Fruit fly (Drosophila melanogaster): Measurements from ENCODE around the gene Spn.

Spn gene

dm6 chr3L:2536969-2537600 is 17.0 kb downstream of the Spn start (continued):
- TF ChIP-seq ATbp (GFP tag; optimal IDR thresholded peaks at IDR 0.05) (peak; percentile 93), CG4360 (GFP tag; IDR thresholded peaks at IDR 0.05) (peak; percentile 61), fru (optimal IDR thresholded peaks at IDR 0.05) (no peak), CG6854 (GFP tag; optimal IDR thresholded peaks at IDR 0.05) (peak; percentile 80), CG10274 (GFP tag; optimal IDR thresholded peaks at IDR 0.05) (peak; percentile 98), H15 (GFP tag; IDR thresholded peaks at IDR 0.05) (0 out of 3 replicates have a peak, but pooled peaks have one; percentile 15), CG16815 (GFP tag; optimal IDR thresholded peaks at IDR 0.05) (no peak), CG15479 (GFP tag; optimal IDR thresholded peaks at IDR 0.05) (no peak), lilli (GFP tag; optimal IDR thresholded peaks at IDR 0.05) (peak; percentile 8), CG30403 (GFP tag; optimal IDR thresholded peaks at IDR 0.05) (peak; percentile 43), NC2β (GFP tag; optimal IDR thresholded peaks at IDR 0.05) (peak; percentile 66), Atf-2 (GFP tag; optimal IDR thresholded peaks at IDR 0.05) (no peak), CG17359 (tag; optimal IDR thresholded peaks at IDR 0.05) (peak; percentile 75), ap (GFP tag; IDR thresholded peaks at IDR 0.05) (peak; percentile 40; the same call in 1 of the 2 replicates), salm (tag; optimal IDR thresholded peaks at IDR 0.05) (peak; percentile 30), CG17385 (GFP tag; optimal IDR thresholded peaks at IDR 0.05) (peak; percentile 66), zfh1 (GFP tag; IDR thresholded peaks at IDR 0.05) (peak; percentile 56; the same call in 2 of the 3 replicates), CG18619 (GFP tag; optimal IDR thresholded peaks at IDR 0.05) (peak; percentile 75), CG7928 (GFP tag; optimal IDR thresholded peaks at IDR 0.05) (peak; percentile 45), odd (GFP tag; optimal IDR thresholded peaks at IDR 0.05) (peak; percentile 81), B-H2 (GFP tag; optimal IDR thresholded peaks at IDR 0.05) (no peak), CG5245 (GFP tag; optimal IDR thresholded peaks at IDR 0.05) (peak; percentile 25), NfI (GFP tag; optimal IDR thresholded peaks at IDR 0.05) (peak; percentile 20), Dbx (GFP tag; IDR thresholded peaks at IDR 0.05) (peak; percentile 31; the same call in 1 of the 3 replicates), Atf3 (GFP tag; optimal IDR thresholded peaks at IDR 0.05) (peak; percentile 32), CG1024 (GFP tag; IDR thresholded peaks at IDR 0.05) (peak; percentile 24; the same call in 1 of the 2 replicates), Myb (GFP tag; optimal IDR thresholded peaks at IDR 0.05) (peak; percentile 25), tx (GFP tag; optimal IDR thresholded peaks at IDR 0.05) (no peak), CG10431 (GFP tag; optimal IDR thresholded peaks at IDR 0.05) (peak; percentile 62), Blimp-1 (GFP tag; optimal IDR thresholded peaks at IDR 0.05) (peak; percentile 73), CG14667 (GFP tag; IDR thresholded peaks at IDR 0.05) (no peak), ara (GFP tag; IDR thresholded peaks at IDR 0.05) (no peak; the same call in 1 of the 2 replicates), fd102C (GFP tag; optimal IDR thresholded peaks at IDR 0.05) (no peak), pb (GFP tag; optimal IDR thresholded peaks at IDR 0.05) (no peak), CG10565 (GFP tag; optimal IDR thresholded peaks at IDR 0.05) (no peak), sima (GFP tag; optimal IDR thresholded peaks at IDR 0.05) (peak; percentile 37), nerfin-1 (tag; optimal IDR thresholded peaks at IDR 0.05) (peak; percentile 58), CG9609 (GFP tag; optimal IDR thresholded peaks at IDR 0.05) (peak; percentile 34), Hsf (GFP tag; optimal IDR thresholded peaks at IDR 0.05) (peak; percentile 20), Opbp (GFP tag; IDR thresholded peaks at IDR 0.05; ENCODE audit: partially characterized antibody) (no peak), CG6654 (GFP tag; optimal IDR thresholded peaks at IDR 0.05) (no peak), Rfx (GFP tag; IDR thresholded peaks at IDR 0.05) (peak; percentile 65), dan (GFP tag; IDR thresholded peaks at IDR 0.05) (no peak), CG3838 (GFP tag; optimal IDR thresholded peaks at IDR 0.05) (peak; percentile 8), CG2129 (GFP tag; IDR thresholded peaks at IDR 0.05; ENCODE audit: partially characterized antibody) (no peak), onecut (GFP tag; IDR thresholded peaks at IDR 0.05) (peak; percentile 72), cwo (GFP tag; optimal IDR thresholded peaks at IDR 0.05) (peak; percentile 55), row (GFP tag; IDR thresholded peaks at IDR 0.05) (peak; percentile 43), CG4424 (GFP tag; optimal IDR thresholded peaks at IDR 0.05) (peak; percentile 55), CG6689 (GFP tag; IDR thresholded peaks at IDR 0.05) (no peak; the same call in 1 of the 2 replicates)
